Fruit fly (Drosophila melanogaster) whole organism, embryonic: Measurements from ENCODE around the gene CG1638.

ENCODE experiments used
- Asciz ChIP-seq: fragments of 200-800 bp; sonication (Bioruptor generic); optimal IDR thresholded peaks from 2 replicates; lab custom pipeline; 2017; ENCODE audit warnings: missing biosample characterization, mild to moderate bottlenecking, missing genetic modification characterization, missing genetic modification reagents
- CG10565 ChIP-seq: fragments of 200-800 bp; sonication (Bioruptor generic); optimal IDR thresholded peaks from 3 replicates; lab custom pipeline; 2016; ENCODE audit warnings: missing biosample characterization, mild to moderate bottlenecking, missing genetic modification characterization
- CG11504 ChIP-seq: fragments of 200-800 bp; sonication (Bioruptor generic); optimal IDR thresholded peaks from 3 replicates; lab custom pipeline; 2019; ENCODE audit warnings: missing biosample characterization, mild to moderate bottlenecking, missing genetic modification characterization, moderate library complexity
- CG12155 ChIP-seq: fragments of 200-800 bp; sonication (Bioruptor generic); optimal IDR thresholded peaks from 3 replicates; lab custom pipeline; 2016; ENCODE audit warnings: missing biosample characterization, missing genetic modification characterization
- CG12299 ChIP-seq: fragments of 200-800 bp; sonication (Bioruptor generic); optimal IDR thresholded peaks from 2 replicates; lab custom pipeline; 2018; ENCODE audit warnings: missing biosample characterization, mild to moderate bottlenecking, missing genetic modification characterization
- CG13123 ChIP-seq: fragments of 200-800 bp; sonication (Bioruptor generic); optimal IDR thresholded peaks from 2 replicates; lab custom pipeline; 2016; ENCODE audit warnings: missing biosample characterization, missing genetic modification characterization
- CG15479 ChIP-seq: fragments of 200-800 bp; sonication (Bioruptor generic); optimal IDR thresholded peaks from 3 replicates; lab custom pipeline; 2019; ENCODE audit warnings: missing biosample characterization, mild to moderate bottlenecking, missing genetic modification characterization, moderate library complexity
- CG15514 ChIP-seq: fragments of 200-800 bp; sonication (Bioruptor generic); optimal IDR thresholded peaks from 3 replicates; lab custom pipeline; 2017; ENCODE audit warnings: missing biosample characterization, missing genetic modification characterization, mild to moderate bottlenecking, moderate library complexity, missing genetic modification reagents
- CG1832 ChIP-seq: fragments of 200-800 bp; sonication (Bioruptor generic); optimal IDR thresholded peaks from 2 replicates; lab custom pipeline; 2017; ENCODE audit warnings: missing biosample characterization, mild to moderate bottlenecking, missing genetic modification characterization, inconsistent platforms
- CG2678 ChIP-seq: fragments of 200-800 bp; sonication (Bioruptor generic); optimal IDR thresholded peaks from 3 replicates; lab custom pipeline; 2019; ENCODE audit warnings: missing biosample characterization, mild to moderate bottlenecking, missing genetic modification characterization, moderate library complexity
- CG3726 ChIP-seq: fragments of 200-800 bp; sonication (Bioruptor generic); IDR thresholded peaks from 3 replicates; pipeline ENCODE4, ENCODE4 v1.3.6; 2022; ENCODE audit warnings: missing biosample characterization, missing genetic modification characterization
- CG3847 ChIP-seq: fragments of 200-800 bp; sonication (Bioruptor generic); IDR thresholded peaks from 2 replicates; pipeline ENCODE4 v1.3.6; 2022; ENCODE audit warnings: missing biosample characterization, missing genetic modification characterization
- CG42726 ChIP-seq: fragments of 200-800 bp; sonication (Bioruptor generic); IDR thresholded peaks from 2 replicates; pipeline ENCODE4 v1.3.6; 2022; ENCODE audit warnings: missing biosample characterization, missing genetic modification characterization; ENCODE audit not compliant: partially characterized antibody
- CG7357 ChIP-seq: fragments of 200-800 bp; sonication (Bioruptor generic); IDR thresholded peaks from 3 replicates; pipeline ENCODE4 v1.3.6; 2022; ENCODE audit warnings: missing biosample characterization, missing genetic modification characterization
- CG9727 ChIP-seq: fragments of 200-800 bp; sonication (Bioruptor generic); optimal IDR thresholded peaks from 3 replicates; lab custom pipeline; 2017; ENCODE audit warnings: missing biosample characterization, mild to moderate bottlenecking, missing genetic modification characterization
- Deaf1 ChIP-seq: fragments of 200-800 bp; optimal IDR thresholded peaks from 3 replicates; lab custom pipeline; 2019; ENCODE audit warnings: missing biosample characterization, mild to moderate bottlenecking, missing genetic modification characterization, moderate library complexity
- Eip74EF ChIP-seq, 2 experiments: fragments of 200-800 bp in 1 of 2; fragments of >200 bp in 1 of 2; sonication (Bioruptor generic) in 1 of 2; optimal IDR thresholded peaks; 2 replicates each; lab custom pipeline; 2017 to 2019; ENCODE audit warnings: missing biosample characterization in 2 of 2, missing genetic modification characterization in 2 of 2, mild to moderate bottlenecking in 1 of 2, moderate library complexity in 1 of 2
- H15 ChIP-seq: fragments of 200-800 bp; sonication (Bioruptor generic); IDR thresholded peaks from 3 replicates; pipeline ENCODE4 v1.3.6; 2022; ENCODE audit warnings: missing biosample characterization, missing genetic modification characterization
- HHEX ChIP-seq: fragments of 200-800 bp; sonication (Bioruptor generic); optimal IDR thresholded peaks from 3 replicates; lab custom pipeline; 2017; ENCODE audit warnings: missing biosample characterization, mild to moderate bottlenecking, missing genetic modification characterization, missing genetic modification reagents
- Hr39 ChIP-seq: fragments of >200 bp; optimal IDR thresholded peaks from 2 replicates; lab custom pipeline; 2017
- MBD-R2 ChIP-seq: fragments of 200-800 bp; sonication (Bioruptor generic); IDR thresholded peaks from 2 replicates; pipeline ENCODE4 v1.3.6; 2022; ENCODE audit warnings: missing biosample characterization, missing genetic modification characterization
- MTF-1 ChIP-seq: fragments of 200-800 bp; sonication (Bioruptor generic); optimal IDR thresholded peaks from 2 replicates; lab custom pipeline; 2018; ENCODE audit warnings: missing biosample characterization, mild to moderate bottlenecking, missing genetic modification characterization, borderline replicate concordance
- Med ChIP-seq: fragments of 200-800 bp; sonication (Bioruptor generic); peaks from one replicate; lab custom pipeline; 2016; ENCODE audit warnings: missing biosample characterization, missing genetic modification characterization, mild to moderate bottlenecking, inconsistent platforms, moderate library complexity
- Mes4 ChIP-seq: fragments of 200-800 bp; sonication (Bioruptor generic); optimal IDR thresholded peaks from 2 replicates; lab custom pipeline; 2016; ENCODE audit warnings: missing biosample characterization, missing genetic modification characterization
- Myb ChIP-seq: fragments of 200-800 bp; sonication (Bioruptor generic); optimal IDR thresholded peaks from 2 replicates; lab custom pipeline; 2016; ENCODE audit warnings: missing biosample characterization, missing genetic modification characterization
- NfI ChIP-seq: fragments of 200-800 bp; sonication (Bioruptor generic); optimal IDR thresholded peaks from 3 replicates; lab custom pipeline; 2018; ENCODE audit warnings: missing biosample characterization, mild to moderate bottlenecking, missing genetic modification characterization, moderate library complexity
- Opbp ChIP-seq: fragments of 200-800 bp; sonication (Bioruptor generic); IDR thresholded peaks from 3 replicates; pipeline ENCODE4 v1.3.6; 2022; ENCODE audit warnings: missing biosample characterization, missing genetic modification characterization; ENCODE audit not compliant: partially characterized antibody
- TFAM ChIP-seq: fragments of 200-800 bp; sonication (Bioruptor generic); optimal IDR thresholded peaks from 2 replicates; lab custom pipeline; 2017; ENCODE audit warnings: missing biosample characterization, missing genetic modification characterization, inconsistent platforms
- Trl ChIP-seq, 3 experiments: fragments of >200 bp in 2 of 3; fragments of 200-800 bp in 1 of 3; sonication (Bioruptor generic) in 1 of 3; optimal IDR thresholded peaks; 2 replicates in 1 of 3; 3 replicates in 2 of 3; lab custom pipeline; 2016 to 2017; ENCODE audit warnings: missing biosample characterization in 1 of 3, missing genetic modification characterization in 1 of 3
- cg ChIP-seq: fragments of 200-800 bp; sonication (Bioruptor generic); optimal IDR thresholded peaks from 3 replicates; lab custom pipeline; 2019; ENCODE audit warnings: missing biosample characterization, mild to moderate bottlenecking, missing genetic modification characterization, moderate library complexity
- crol ChIP-seq: fragments of 200-800 bp; sonication (Bioruptor generic); IDR thresholded peaks from 2 replicates; pipeline ENCODE4 v1.3.6; 2022; ENCODE audit warnings: missing biosample characterization, missing genetic modification characterization
- emc ChIP-seq: fragments of 200-800 bp; sonication (Bioruptor generic); optimal IDR thresholded peaks from 2 replicates; lab custom pipeline; 2016; ENCODE audit warnings: missing biosample characterization, missing genetic modification characterization
- ewg ChIP-seq: fragments of 200-800 bp; sonication (Bioruptor generic); optimal IDR thresholded peaks from 3 replicates; lab custom pipeline; 2017; ENCODE audit warnings: mild to moderate bottlenecking, missing biosample characterization, missing genetic modification reagents, missing genetic modification characterization
- gce ChIP-seq: fragments of 200-800 bp; sonication (Bioruptor generic); IDR thresholded peaks from 3 replicates; pipeline ENCODE4 v1.3.6; 2022; ENCODE audit warnings: missing biosample characterization, missing genetic modification characterization
- hb ChIP-seq: fragments of 200-800 bp; sonication (Bioruptor generic); IDR thresholded peaks from 3 replicates; pipeline ENCODE4 v1.3.6; 2022; ENCODE audit warnings: missing biosample characterization, missing genetic modification characterization; ENCODE audit not compliant: partially characterized antibody
- knrl ChIP-seq: fragments of 200-800 bp; sonication (Bioruptor generic); IDR thresholded peaks from 3 replicates; pipeline ENCODE4 v1.3.6; 2022; ENCODE audit warnings: missing biosample characterization, missing genetic modification characterization; ENCODE audit not compliant: partially characterized antibody
- lbe ChIP-seq: fragments of 200-800 bp; sonication (Bioruptor generic); optimal IDR thresholded peaks from 2 replicates; lab custom pipeline; 2016; ENCODE audit warnings: missing biosample characterization, mild to moderate bottlenecking, missing genetic modification characterization
- lmd ChIP-seq: fragments of 200-800 bp; sonication (Bioruptor generic); IDR thresholded peaks from 2 replicates; pipeline ENCODE4 v1.3.6; 2022; ENCODE audit warnings: missing biosample characterization, missing genetic modification characterization
- luna ChIP-seq: fragments of 200-800 bp; sonication (Bioruptor generic); optimal IDR thresholded peaks from 2 replicates; lab custom pipeline; 2016; ENCODE audit warnings: missing biosample characterization, missing genetic modification characterization
- mld ChIP-seq: fragments of 200-800 bp; sonication (Bioruptor generic); IDR thresholded peaks from 3 replicates; pipeline ENCODE4 v1.3.6; 2022; ENCODE audit warnings: missing biosample characterization, missing genetic modification characterization; ENCODE audit not compliant: partially characterized antibody
- nerfin-1 ChIP-seq: fragments of 200-800 bp; sonication (Bioruptor generic); optimal IDR thresholded peaks from 3 replicates; lab custom pipeline; 2019; ENCODE audit warnings: missing biosample characterization, mild to moderate bottlenecking, missing genetic modification characterization, moderate library complexity
- onecut ChIP-seq: fragments of 200-800 bp; sonication (Bioruptor generic); IDR thresholded peaks from 2 replicates; pipeline ENCODE4 v1.3.6; 2022; ENCODE audit warnings: missing biosample characterization, missing genetic modification characterization
- rib ChIP-seq: fragments of 200-800 bp; sonication (Bioruptor generic); IDR thresholded peaks from 2 replicates; pipeline ENCODE4 v1.3.6; 2022; ENCODE audit warnings: missing biosample characterization, missing genetic modification characterization
- sd ChIP-seq: fragments of 200-800 bp; sonication (Bioruptor generic); optimal IDR thresholded peaks from 3 replicates; lab custom pipeline; 2018; ENCODE audit warnings: missing biosample characterization, mild to moderate bottlenecking, missing genetic modification characterization, moderate library complexity
- sens ChIP-seq: fragments of 200-800 bp; sonication (Bioruptor generic); peaks from one replicate; lab custom pipeline; 2016; ENCODE audit warnings: missing biosample characterization, missing genetic modification characterization
- sr ChIP-seq: fragments of 200-800 bp; sonication (Bioruptor generic); IDR thresholded peaks from 3 replicates; pipeline ENCODE4 v1.3.6; 2022; ENCODE audit warnings: missing biosample characterization, missing genetic modification characterization
- trem ChIP-seq: fragments of 200-800 bp; optimal IDR thresholded peaks from 3 replicates; lab custom pipeline; 2019; ENCODE audit warnings: missing biosample characterization, mild to moderate bottlenecking, missing genetic modification characterization, moderate library complexity
- tx ChIP-seq: fragments of 200-800 bp; sonication (Bioruptor generic); optimal IDR thresholded peaks from 2 replicates; lab custom pipeline; 2016; ENCODE audit warnings: missing biosample characterization, missing genetic modification characterization
- yki ChIP-seq: fragments of >200 bp; optimal IDR thresholded peaks from 3 replicates; lab custom pipeline; 2018
- zen ChIP-seq: fragments of 200-800 bp; sonication (Bioruptor generic); optimal IDR thresholded peaks from 3 replicates; lab custom pipeline; 2018; ENCODE audit warnings: missing biosample characterization, mild to moderate bottlenecking, missing genetic modification characterization, moderate library complexity

The CG1638 gene

DNA sequence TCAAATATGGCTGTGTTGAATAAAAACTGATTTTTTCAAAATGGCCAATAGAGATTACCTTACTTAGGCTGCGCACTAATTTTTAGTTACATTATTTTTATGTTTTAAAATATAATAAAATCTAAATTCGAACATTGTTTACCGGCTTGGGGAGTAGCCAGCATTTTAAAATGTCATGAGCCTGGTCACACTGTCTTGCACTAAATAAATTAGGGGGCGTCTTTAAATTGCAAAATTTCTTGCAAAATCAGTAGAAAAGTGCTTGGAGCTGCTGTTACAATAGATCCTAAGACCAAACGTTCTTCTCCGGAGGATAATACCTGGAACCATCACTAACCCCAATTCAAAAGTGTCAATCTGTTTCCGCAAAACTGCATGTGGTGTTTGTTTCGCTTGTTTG lies 27.4 kb downstream of the CG1638 start, which contains the start of gene pasha (continued):
- TF ChIP-seq emc (GFP tag; lab: Kevin White, UChicago) (no peak), MTF-1 (no peak), CG2678 (no peak), tx (GFP tag; lab: Kevin White, UChicago) (no peak), trem (peak; percentile 2), lmd (GFP tag; lab: Robert Waterston, UW) (no peak), CG42726 (no peak), Asciz (GFP tag; lab: Kevin White, UChicago) (no peak), CG12299 (tag; lab: Kevin White, UChicago) (no peak), Hr39 (no peak), CG15479 (GFP tag; lab: Kevin White, UChicago) (peak; percentile 12), mld (GFP tag; lab: Robert Waterston, UW) (no peak), lbe (GFP tag; lab: Kevin White, UChicago) (peak; percentile 3), CG12155 (no peak), CG11504 (tag; lab: Kevin White, UChicago) (no peak), CG15514 (GFP tag; lab: Kevin White, UChicago) (no peak), Mes4 (GFP tag; lab: Kevin White, UChicago) (no peak), HHEX (GFP tag; lab: Kevin White, UChicago) (no peak), zen (tag; lab: Kevin White, UChicago) (no peak), sr (GFP tag; lab: Robert Waterston, UW) (no peak)

DNA sequence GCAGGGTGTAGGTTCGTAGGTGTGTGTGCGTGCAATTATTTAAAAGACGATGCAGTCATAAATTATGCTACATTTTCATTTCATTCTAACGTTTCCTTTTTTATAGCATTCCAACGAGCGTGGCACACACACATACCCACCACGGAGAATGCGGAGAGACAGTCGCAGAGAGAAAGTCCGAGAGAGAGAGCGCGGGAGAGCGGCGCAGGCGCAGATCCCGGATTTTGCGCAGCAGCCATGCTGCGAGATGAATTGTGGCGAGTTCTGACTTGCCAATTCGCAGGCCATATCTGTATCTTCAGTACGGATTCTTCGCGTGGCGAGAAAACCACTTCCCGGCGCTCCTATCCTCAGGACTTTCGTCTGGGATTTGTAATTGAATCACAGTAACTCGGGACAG lies 31.4 kb downstream of the CG1638 start, which contains the start of gene kek6:
TSS of gene kek6 (plus strand) at position 323 of the 400 bp plus-strand sequence.
- TF ChIP-seq H15 = no peak
- peak; percentile 46 for TF ChIP-seq yki (lab: Kevin White, UChicago)
- TF ChIP-seq cg = peak; percentile 49
- TF ChIP-seq Opbp = no peak
- peak; percentile 29 for TF ChIP-seq nerfin-1
- no peak for TF ChIP-seq Myb
- TF ChIP-seq onecut (GFP tag; lab: Robert Waterston, UW) = no peak
- peak; percentile 14 for TF ChIP-seq Deaf1 (tag; lab: Kevin White, UChicago)
- TF ChIP-seq ewg = peak; percentile 97
- peak; percentile 67 to 69 for TF ChIP-seq Trl (optimal IDR thresholded peaks at IDR 0.05; lab: Kevin White, UChicago)
- no peak for TF ChIP-seq Trl (GFP tag; optimal IDR thresholded peaks at IDR 0.05; lab: Kevin White, UChicago)
- 0 out of 2 replicates have a peak, but pooled peaks have one; percentile 11 for TF ChIP-seq CG3847
- TF ChIP-seq TFAM (GFP tag; lab: Kevin White, UChicago) = no peak
- TF ChIP-seq sd (tag; lab: Kevin White, UChicago) = peak; percentile 53
- TF ChIP-seq knrl (GFP tag; lab: Robert Waterston, UW) = 0 out of 3 replicates have a peak, but pooled peaks have one; percentile 13
- 0 out of 3 replicates have a peak, but pooled peaks have one; percentile 13 for TF ChIP-seq hb (GFP tag; lab: Robert Waterston, UW)
- TF ChIP-seq, all 482 proteins: peak for 10

DNA sequence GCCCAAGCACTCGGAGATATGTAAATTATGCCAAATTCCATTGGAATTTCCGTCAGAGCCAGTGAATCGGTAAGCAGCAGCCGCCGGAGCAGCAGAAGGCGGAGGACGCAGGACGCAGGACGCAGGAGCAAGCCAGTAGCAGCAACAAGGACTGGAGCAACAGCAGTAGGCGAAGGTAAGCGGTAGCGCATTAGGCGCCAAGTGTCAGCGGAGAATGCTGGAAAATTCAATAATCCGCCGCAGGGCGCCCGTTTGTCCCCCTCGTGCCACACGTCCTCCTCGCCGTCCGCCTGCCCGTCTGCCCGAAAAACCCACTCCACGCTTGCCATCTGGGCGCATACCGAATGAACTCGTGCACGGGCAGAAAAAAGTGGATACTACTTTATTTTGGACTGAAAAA lies 32.3 kb downstream of the CG1638 start:
- TF ChIP-seq CG7357 (GFP tag; lab: Robert Waterston, UW) = no peak
- no peak for TF ChIP-seq CG9727 (GFP tag; lab: Kevin White, UChicago)
- no peak for TF ChIP-seq Eip74EF (GFP tag; optimal IDR thresholded peaks at IDR 0.05; lab: Kevin White, UChicago)
- peak; percentile 55 for TF ChIP-seq sens (GFP tag; lab: Kevin White, UChicago)
- no peak for TF ChIP-seq gce (GFP tag; lab: Robert Waterston, UW)
- TF ChIP-seq CG1832 = peak; percentile 5
- TF ChIP-seq CG12299 (tag; lab: Kevin White, UChicago) = no peak
- no peak for TF ChIP-seq NfI (GFP tag; lab: Kevin White, UChicago)
- no peak for TF ChIP-seq luna (GFP tag; lab: Kevin White, UChicago)
- TF ChIP-seq CG13123 (GFP tag; lab: Kevin White, UChicago) = no peak
- TF ChIP-seq Med (GFP tag; lab: Kevin White, UChicago) = peak; percentile 44
- TF ChIP-seq MBD-R2 (GFP tag; lab: Robert Waterston, UW) = peak; percentile 39; the same call in 1 of the 2 replicates
- no peak for TF ChIP-seq CG3726 (GFP tag; lab: Robert Waterston, UW)
- TF ChIP-seq onecut (GFP tag; lab: Robert Waterston, UW) = peak; percentile 83
- no peak for TF ChIP-seq CG10565 (GFP tag; lab: Kevin White, UChicago)
- 0 out of 2 replicates have a peak, but pooled peaks have one; percentile 21 for TF ChIP-seq crol
- no peak for TF ChIP-seq rib (GFP tag; lab: Robert Waterston, UW)
